Worm (Caenorhabditis elegans): Measurements from ENCODE around the gene F54G2.1.

DNA sequence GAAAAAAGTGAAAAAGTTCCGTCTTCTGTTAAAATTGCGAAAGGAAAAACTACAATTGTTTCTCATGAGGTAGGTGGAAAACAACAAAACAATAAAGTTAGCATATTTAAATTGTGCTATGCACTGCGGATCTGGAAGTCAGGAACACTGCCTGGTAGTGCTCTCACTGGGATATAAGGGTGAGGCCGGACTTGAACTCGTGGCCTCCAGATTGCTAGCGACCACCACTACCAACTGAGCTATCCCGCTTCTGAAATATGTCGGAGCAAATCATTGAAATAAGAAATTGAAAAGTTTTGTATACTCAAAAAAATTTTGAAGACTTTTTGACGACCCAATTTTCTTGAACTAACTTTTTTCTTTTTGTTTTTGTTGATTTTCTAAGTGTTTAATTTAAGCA lies 32.4 kb upstream of the F54G2.1 start:
- TF ChIP-seq klf-2 (GFP tag; conservative IDR thresholded peaks at IDR 0.05) = no peak
- TF ChIP-seq flt-1 (GFP tag; IDR thresholded peaks at IDR 0.05) = no peak
- no peak for TF ChIP-seq ztf-29 (GFP tag; IDR thresholded peaks at IDR 0.05)
- no peak for TF ChIP-seq med-1 (GFP tag; optimal IDR thresholded peaks at IDR 0.05; ENCODE audit: insufficient read depth)
- no peak for TF ChIP-seq ref-1 (GFP tag; conservative IDR thresholded peaks at IDR 0.05)
- TF ChIP-seq T22C8.4 (GFP tag; IDR thresholded peaks at IDR 0.05) = no peak

Data from whole organism, midembryonic.